Fruit fly (Drosophila melanogaster) whole organism, embryonic: Measurements from ENCODE around the gene RpL10Ab.

Experiments used
- BEAF-32 ChIP-seq: fragments of 200-800 bp; sonication (Bioruptor generic); optimal IDR thresholded peaks from 3 replicates; lab custom pipeline; 2017; ENCODE audit warnings: missing biosample characterization, missing genetic modification characterization, mild to moderate bottlenecking, moderate library complexity, missing genetic modification reagents
- Bgb ChIP-seq: fragments of 200-800 bp; sonication (Bioruptor generic); IDR thresholded peaks from 2 replicates; pipeline ENCODE4 v1.3.6; 2022; ENCODE audit warnings: missing biosample characterization, missing genetic modification characterization; ENCODE audit not compliant: partially characterized antibody
- CG10267 ChIP-seq: fragments of 200-800 bp; sonication (Bioruptor generic); optimal IDR thresholded peaks from 2 replicates; lab custom pipeline; 2018; ENCODE audit warnings: missing biosample characterization, mild to moderate bottlenecking, missing genetic modification characterization, moderate library complexity
- CG11504 ChIP-seq: fragments of 200-800 bp; sonication (Bioruptor generic); optimal IDR thresholded peaks from 3 replicates; lab custom pipeline; 2019; ENCODE audit warnings: missing biosample characterization, mild to moderate bottlenecking, missing genetic modification characterization, moderate library complexity
- CG14860 ChIP-seq: fragments of 200-800 bp; sonication (Bioruptor generic); IDR thresholded peaks from 3 replicates; pipeline ENCODE4 v1.3.6; 2022; ENCODE audit warnings: missing biosample characterization, missing genetic modification characterization; ENCODE audit not compliant: partially characterized antibody
- CG15514 ChIP-seq: fragments of 200-800 bp; sonication (Bioruptor generic); optimal IDR thresholded peaks from 3 replicates; lab custom pipeline; 2017; ENCODE audit warnings: missing biosample characterization, missing genetic modification characterization, mild to moderate bottlenecking, moderate library complexity, missing genetic modification reagents
- CG17186 ChIP-seq: fragments of 200-800 bp; sonication (Bioruptor generic); optimal IDR thresholded peaks from 3 replicates; lab custom pipeline; 2017; ENCODE audit warnings: missing biosample characterization, missing genetic modification reagents, missing genetic modification characterization
- CG18262 ChIP-seq: fragments of 200-800 bp; optimal IDR thresholded peaks from 3 replicates; lab custom pipeline; 2019; ENCODE audit warnings: missing biosample characterization, mild to moderate bottlenecking, missing genetic modification characterization, moderate library complexity
- CG2129 ChIP-seq: fragments of 200-800 bp; sonication (Bioruptor generic); IDR thresholded peaks from 2 replicates; pipeline ENCODE4 v1.3.6; 2022; ENCODE audit warnings: missing biosample characterization, missing genetic modification characterization; ENCODE audit not compliant: partially characterized antibody
- CG5180 ChIP-seq: fragments of 200-800 bp; sonication (Bioruptor generic); optimal IDR thresholded peaks from 3 replicates; lab custom pipeline; 2017; ENCODE audit warnings: missing biosample characterization, missing genetic modification characterization, mild to moderate bottlenecking, moderate library complexity, missing genetic modification reagents
- CG7987 ChIP-seq: fragments of 200-800 bp; sonication (Bioruptor generic); optimal IDR thresholded peaks from 2 replicates; lab custom pipeline; 2018; ENCODE audit warnings: missing biosample characterization, mild to moderate bottlenecking, missing genetic modification characterization, moderate library complexity
- CG8281 ChIP-seq: fragments of 200-800 bp; sonication (Bioruptor generic); optimal IDR thresholded peaks from 2 replicates; lab custom pipeline; 2018; ENCODE audit warnings: missing biosample characterization, mild to moderate bottlenecking, missing genetic modification characterization, moderate library complexity
- CG8765 ChIP-seq: fragments of 200-800 bp; sonication (Bioruptor generic); IDR thresholded peaks from 2 replicates; pipeline ENCODE4 v1.3.6; 2022; ENCODE audit warnings: missing biosample characterization, missing genetic modification characterization
- CG8924 ChIP-seq: fragments of 200-800 bp; optimal IDR thresholded peaks from 3 replicates; lab custom pipeline; 2019; ENCODE audit warnings: missing biosample characterization, mild to moderate bottlenecking, missing genetic modification characterization, moderate library complexity
- D ChIP-seq, 2 experiments: fragments of 200-800 bp in 1 of 2; fragments of >200 bp in 1 of 2; sonication (Bioruptor generic) in 1 of 2; optimal IDR thresholded peaks; 2 replicates in 1 of 2; 3 replicates in 1 of 2; lab custom pipeline; 2017; ENCODE audit warnings: mild to moderate bottlenecking in 1 of 2, missing biosample characterization in 1 of 2, missing genetic modification characterization in 1 of 2, missing genetic modification reagents in 1 of 2
- Dbx ChIP-seq: fragments of 200-800 bp; sonication (Bioruptor generic); IDR thresholded peaks from 3 replicates; pipeline ENCODE4 v1.3.6; 2022; ENCODE audit warnings: missing biosample characterization, missing genetic modification characterization
- Dref ChIP-seq: fragments of 200-800 bp; sonication (Bioruptor generic); IDR thresholded peaks from 2 replicates; pipeline ENCODE4 v1.3.6; 2022; ENCODE audit warnings: missing biosample characterization, missing genetic modification characterization
- E2f2 ChIP-seq: fragments of 200-800 bp; sonication (Bioruptor generic); IDR thresholded peaks from 2 replicates; pipeline ENCODE4 v1.3.6; 2022; ENCODE audit warnings: missing biosample characterization, missing genetic modification characterization
- Elba2 ChIP-seq: fragments of 200-800 bp; sonication (Bioruptor generic); optimal IDR thresholded peaks from 3 replicates; lab custom pipeline; 2016; ENCODE audit warnings: missing biosample characterization, missing genetic modification characterization
- MESR4 ChIP-seq: fragments of 200-800 bp; sonication (Bioruptor generic); optimal IDR thresholded peaks from 2 replicates; lab custom pipeline; 2018; ENCODE audit warnings: missing biosample characterization, mild to moderate bottlenecking, missing genetic modification characterization, moderate library complexity
- Myb ChIP-seq: fragments of 200-800 bp; sonication (Bioruptor generic); optimal IDR thresholded peaks from 2 replicates; lab custom pipeline; 2016; ENCODE audit warnings: missing biosample characterization, missing genetic modification characterization
- YL-1 ChIP-seq: fragments of 200-800 bp; sonication (Bioruptor generic); optimal IDR thresholded peaks from 3 replicates; lab custom pipeline; 2017; ENCODE audit warnings: missing biosample characterization, mild to moderate bottlenecking, missing genetic modification characterization
- al ChIP-seq: fragments of 200-800 bp; sonication (Bioruptor generic); IDR thresholded peaks from 2 replicates; pipeline ENCODE4 v1.3.6; 2022; ENCODE audit warnings: missing biosample characterization, missing genetic modification characterization
- ap ChIP-seq: fragments of 200-800 bp; sonication (Bioruptor generic); IDR thresholded peaks from 2 replicates; pipeline ENCODE4 v1.3.6; 2022; ENCODE audit warnings: missing biosample characterization, missing genetic modification characterization
- bbx ChIP-seq: fragments of 200-800 bp; sonication (Bioruptor generic); IDR thresholded peaks from 2 replicates; pipeline ENCODE4 v1.3.6; 2022; ENCODE audit warnings: missing biosample characterization, missing genetic modification characterization; ENCODE audit not compliant: partially characterized antibody
- br ChIP-seq: fragments of >200 bp; optimal IDR thresholded peaks from 2 replicates; lab custom pipeline; 2017
- cas ChIP-seq: fragments of 200-800 bp; sonication (Bioruptor generic); IDR thresholded peaks from 2 replicates; pipeline ENCODE4 v1.3.6; 2022; ENCODE audit warnings: missing biosample characterization, missing genetic modification characterization
- chinmo ChIP-seq: fragments of 200-800 bp; sonication (Bioruptor generic); IDR thresholded peaks from 4 replicates; pipeline ENCODE4 v1.3.6; 2022; ENCODE audit warnings: missing biosample characterization, missing genetic modification characterization; ENCODE audit not compliant: partially characterized antibody
- ci ChIP-seq: fragments of 200-800 bp; sonication (Bioruptor generic); IDR thresholded peaks from 3 replicates; pipeline ENCODE4 v1.3.6; 2022; ENCODE audit warnings: missing biosample characterization, missing genetic modification characterization
- gfzf ChIP-seq: fragments of 200-800 bp; sonication (Bioruptor generic); optimal IDR thresholded peaks from 2 replicates; lab custom pipeline; 2016; ENCODE audit warnings: missing biosample characterization, mild to moderate bottlenecking, missing genetic modification characterization, moderate library complexity
- hbn ChIP-seq: fragments of 200-800 bp; sonication (Bioruptor generic); IDR thresholded peaks from 2 replicates; pipeline ENCODE4 v1.3.6; 2022; ENCODE audit warnings: missing biosample characterization, missing genetic modification characterization; ENCODE audit not compliant: partially characterized antibody
- hkb ChIP-seq, 2 experiments: fragments of 200-800 bp in 1 of 2; fragments of >200 bp in 1 of 2; sonication (Bioruptor generic) in 1 of 2; IDR thresholded peaks in 1 of 2; optimal IDR thresholded peaks in 1 of 2; 2 replicates each; pipeline versions ENCODE4 v1.3.6 to Lab custom; 2017 to 2022; ENCODE audit warnings: missing biosample characterization in 1 of 2, missing genetic modification characterization in 1 of 2
- ind ChIP-seq: fragments of 200-800 bp; sonication (Bioruptor generic); optimal IDR thresholded peaks from 3 replicates; lab custom pipeline; 2016; ENCODE audit warnings: missing biosample characterization, missing genetic modification characterization
- kah ChIP-seq: fragments of 200-800 bp; sonication (Bioruptor generic); optimal IDR thresholded peaks from 2 replicates; lab custom pipeline; 2018; ENCODE audit warnings: missing biosample characterization, mild to moderate bottlenecking, missing genetic modification characterization
- ken ChIP-seq: fragments of 200-800 bp; sonication (Bioruptor generic); IDR thresholded peaks from 3 replicates; pipeline ENCODE4 v1.3.6; 2022; ENCODE audit warnings: missing biosample characterization, missing genetic modification characterization
- lilli ChIP-seq: fragments of 200-800 bp; sonication (Bioruptor generic); optimal IDR thresholded peaks from 3 replicates; lab custom pipeline; 2016; ENCODE audit warnings: missing biosample characterization, missing genetic modification characterization
- mld ChIP-seq: fragments of 200-800 bp; sonication (Bioruptor generic); IDR thresholded peaks from 3 replicates; pipeline ENCODE4 v1.3.6; 2022; ENCODE audit warnings: missing biosample characterization, missing genetic modification characterization; ENCODE audit not compliant: partially characterized antibody
- pzg ChIP-seq: fragments of 200-800 bp; sonication (Bioruptor generic); optimal IDR thresholded peaks from 3 replicates; lab custom pipeline; 2018; ENCODE audit warnings: missing biosample characterization, mild to moderate bottlenecking, missing genetic modification characterization, moderate library complexity
- sna ChIP-seq: fragments of 200-800 bp; sonication (Bioruptor generic); IDR thresholded peaks from 2 replicates; pipeline ENCODE4 v1.3.6; 2022; ENCODE audit warnings: missing biosample characterization, missing genetic modification characterization; ENCODE audit not compliant: partially characterized antibody
- sug ChIP-seq: fragments of 200-800 bp; optimal IDR thresholded peaks from 2 replicates; lab custom pipeline; 2019; ENCODE audit warnings: missing biosample characterization, mild to moderate bottlenecking, missing genetic modification characterization, moderate library complexity
- tna ChIP-seq: fragments of 200-800 bp; sonication (Bioruptor generic); IDR thresholded peaks from 2 replicates; pipeline ENCODE4 v1.3.6; 2022; ENCODE audit warnings: missing biosample characterization, missing genetic modification characterization; ENCODE audit not compliant: partially characterized antibody
- unc-4 ChIP-seq: fragments of 200-800 bp; sonication (Bioruptor generic); IDR thresholded peaks from 2 replicates; pipeline ENCODE4 v1.3.6; 2022; ENCODE audit warnings: missing biosample characterization, missing genetic modification characterization; ENCODE audit not compliant: partially characterized antibody
- vvl ChIP-seq: fragments of 200-800 bp; sonication (Bioruptor generic); IDR thresholded peaks from 2 replicates; pipeline ENCODE4 v1.3.6; 2022; ENCODE audit warnings: missing biosample characterization, missing genetic modification characterization
- wdn ChIP-seq: fragments of 200-800 bp; sonication (Bioruptor generic); IDR thresholded peaks from 2 replicates; pipeline ENCODE4 v1.3.6; 2022; ENCODE audit warnings: missing biosample characterization, missing genetic modification characterization
- zen2 ChIP-seq: fragments of 200-800 bp; sonication (Bioruptor generic); IDR thresholded peaks from 3 replicates; pipeline ENCODE4 v1.3.6; 2022; ENCODE audit warnings: missing biosample characterization, missing genetic modification characterization; ENCODE audit not compliant: partially characterized antibody

RpL10Ab gene

DNA sequence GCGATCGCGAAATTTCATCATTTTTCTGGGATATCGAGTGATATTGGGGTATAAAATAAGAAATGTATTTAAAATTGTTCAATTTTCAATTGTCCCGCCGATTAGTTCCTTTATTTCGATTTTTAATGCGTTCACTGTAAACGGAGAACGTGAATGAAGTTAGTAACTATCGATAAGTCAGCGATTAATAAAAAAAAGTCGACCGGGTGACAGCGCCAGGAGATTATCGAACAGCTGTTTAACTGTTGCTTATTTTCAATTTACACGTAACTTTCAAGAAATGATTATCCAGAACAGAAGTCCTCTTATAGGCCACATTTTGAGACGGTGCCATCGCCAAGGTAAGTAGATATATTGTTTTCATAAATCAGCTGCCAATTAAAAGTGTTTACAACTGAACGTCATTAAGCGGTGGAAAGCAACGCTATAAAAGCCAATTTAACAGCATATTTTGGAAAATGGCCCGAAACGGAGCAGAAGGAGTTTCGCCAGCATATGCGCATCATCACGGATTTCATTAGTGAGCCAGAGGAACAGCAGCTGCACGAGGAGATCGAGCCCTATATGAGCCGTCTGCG is 7.3 kb upstream of the RpL10Ab start, which contains the start of gene CG14130 (continued):
- no peak for TF ChIP-seq CG5180 (GFP tag; lab: Kevin White, UChicago)
- TF ChIP-seq pzg (GFP tag; lab: Kevin White, UChicago) = peak; percentile 79
- peak; percentile 95 for TF ChIP-seq Bgb (GFP tag; lab: Robert Waterston, UW)
- TF ChIP-seq CG7987 (GFP tag; lab: Kevin White, UChicago) = no peak
- TF ChIP-seq CG14860 (GFP tag; lab: Robert Waterston, UW) = peak; percentile 91
- peak; percentile 92 for TF ChIP-seq tna (GFP tag; lab: Robert Waterston, UW)
- peak; percentile 92 for TF ChIP-seq unc-4
- TF ChIP-seq E2f2 = peak; percentile 98
- TF ChIP-seq CG8765 (GFP tag; lab: Robert Waterston, UW) = no peak
- TF ChIP-seq D (optimal IDR thresholded peaks at IDR 0.05; lab: Kevin White, UChicago) = no peak
- TF ChIP-seq D (GFP tag; optimal IDR thresholded peaks at IDR 0.05; lab: Kevin White, UChicago) = no peak
- peak; percentile 98 for TF ChIP-seq Dref (GFP tag; lab: Robert Waterston, UW)
- TF ChIP-seq sna (GFP tag; lab: Robert Waterston, UW) = peak; percentile 96
- TF ChIP-seq bbx = peak; percentile 94
- TF ChIP-seq BEAF-32 = peak; percentile 88
- peak; percentile 78 for TF ChIP-seq Myb
- TF ChIP-seq CG8281 = no peak
- peak; percentile 94 for TF ChIP-seq hbn (GFP tag; lab: Robert Waterston, UW)
- TF ChIP-seq mld (GFP tag; lab: Robert Waterston, UW) = peak; percentile 86
- TF ChIP-seq CG2129 (GFP tag; lab: Robert Waterston, UW) = peak; percentile 86
- no peak for TF ChIP-seq ken (GFP tag; lab: Robert Waterston, UW)
- TF ChIP-seq gfzf (GFP tag; lab: Kevin White, UChicago) = peak; percentile 18
- TF ChIP-seq CG17186 (GFP tag; lab: Kevin White, UChicago) = peak; percentile 45
- TF ChIP-seq ap (GFP tag; lab: Robert Waterston, UW) = no peak
- TF ChIP-seq YL-1 (GFP tag; lab: Kevin White, UChicago) = peak; percentile 6
- TF ChIP-seq CG15514 (GFP tag; lab: Kevin White, UChicago) = peak; percentile 52
- peak; percentile 96 for TF ChIP-seq zen2

DNA sequence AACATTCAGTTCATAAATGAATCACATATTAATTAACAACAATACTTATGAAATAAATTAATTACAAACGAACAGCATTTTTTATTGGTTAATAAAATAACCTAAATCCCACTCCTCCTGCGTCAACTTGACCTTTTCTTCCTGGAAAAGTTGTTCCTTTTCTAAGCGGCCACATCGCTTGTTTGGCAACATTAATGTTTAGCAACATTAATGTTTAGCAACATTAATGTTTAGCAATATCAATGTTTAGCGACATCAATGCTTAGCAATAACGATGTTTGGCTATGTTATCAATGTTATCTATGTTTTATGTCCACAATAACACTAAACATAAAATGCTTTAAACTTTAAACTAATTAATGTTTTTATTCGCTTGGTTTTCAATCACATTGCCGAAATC is 6.0 kb upstream of the RpL10Ab start:
- TF ChIP-seq CG10267 (no peak), Dbx (GFP tag; lab: Robert Waterston, UW) (no peak), CG11504 (tag; lab: Kevin White, UChicago) (peak; percentile 99)
- TF ChIP-seq, all 482 proteins: peak for 1

DNA sequence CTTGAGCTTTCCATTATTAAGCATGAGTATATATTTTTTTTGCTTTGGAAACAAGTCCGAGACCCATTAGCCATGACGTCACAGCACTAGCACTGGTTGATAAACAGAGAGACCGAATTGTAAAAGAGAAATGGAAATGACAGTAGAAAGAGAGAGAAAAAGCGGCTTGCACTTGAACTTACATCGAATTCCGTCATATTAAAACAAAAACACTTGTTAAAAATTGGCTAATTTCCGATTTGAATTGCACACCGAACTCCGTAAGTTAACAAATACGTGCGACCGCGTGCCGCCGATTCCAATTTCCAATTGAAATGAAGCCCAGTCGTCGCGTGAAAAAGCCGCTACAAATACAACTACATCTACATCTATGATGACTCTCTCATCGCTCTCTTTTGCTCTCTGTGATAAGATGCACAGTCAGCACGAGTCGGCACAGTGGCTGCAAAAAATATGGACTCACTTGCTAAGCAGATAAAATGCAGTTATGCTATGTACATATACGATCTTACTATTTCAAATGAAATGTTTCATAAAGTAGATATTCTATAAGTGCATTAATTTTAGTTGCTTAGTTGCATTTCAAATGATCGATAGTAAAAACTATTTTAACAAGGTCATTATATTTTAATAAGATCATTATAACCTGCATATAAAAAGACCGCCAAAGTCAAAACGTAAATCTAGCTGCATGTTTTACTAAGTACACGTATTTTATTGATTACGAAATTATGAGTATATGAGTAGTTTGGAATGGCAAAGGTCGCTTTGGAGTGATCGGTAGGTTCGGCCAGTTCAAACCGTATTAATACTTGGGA is 2.8 kb upstream of the RpL10Ab start:
- TF ChIP-seq sug (tag; lab: Kevin White, UChicago) = peak; percentile 51
- TF ChIP-seq Elba2 (GFP tag; lab: Kevin White, UChicago) = peak; percentile 71
- TF ChIP-seq kah (GFP tag; lab: Kevin White, UChicago) = peak; percentile 44
- TF ChIP-seq ind (GFP tag; lab: Kevin White, UChicago) = peak; percentile 44
- no peak for TF ChIP-seq cas (GFP tag; lab: Robert Waterston, UW)
- peak; percentile 83 for TF ChIP-seq vvl (GFP tag; lab: Robert Waterston, UW)
- TF ChIP-seq lilli (GFP tag; lab: Kevin White, UChicago) = peak; percentile 53
- 0 out of 2 replicates have a peak, but pooled peaks have one; percentile 38 for TF ChIP-seq wdn (GFP tag; lab: Robert Waterston, UW)
- peak; percentile 14 for TF ChIP-seq MESR4
- TF ChIP-seq br (lab: Kevin White, UChicago) = no peak
- peak; percentile 84; the same call in 3 of the 4 replicates for TF ChIP-seq chinmo (GFP tag; lab: Robert Waterston, UW)
- peak; percentile 35 for TF ChIP-seq CG8924 (tag; lab: Kevin White, UChicago)
- peak; percentile 24 for TF ChIP-seq CG18262 (tag; lab: Kevin White, UChicago)
- TF ChIP-seq hkb (optimal IDR thresholded peaks at IDR 0.05; lab: Kevin White, UChicago) = no peak
- peak; percentile 44; the same call in 1 of the 2 replicates for TF ChIP-seq hkb (GFP tag; IDR thresholded peaks at IDR 0.05; lab: Robert Waterston, UW)
- TF ChIP-seq al (GFP tag; lab: Robert Waterston, UW) = no peak
- TF ChIP-seq ci (GFP tag; lab: Robert Waterston, UW) = peak; percentile 65; the same call in 2 of the 3 replicates
